Worm (Caenorhabditis elegans): ENCODE measurements around the gene R04D3.2.

The R04D3.2 gene

ce11 chrX:13278876-13279275 lies 7.6 kb downstream of the R04D3.2 start, which contains the start of gene phf-33:
TSS of gene phf-33 (minus strand) at chrX:13278976.
- TF ChIP-seq zip-8 (tag; optimal IDR thresholded peaks at IDR 0.05) (no peak), ces-1 (GFP tag; optimal IDR thresholded peaks at IDR 0.05) (no peak), bed-3 (GFP tag; optimal IDR thresholded peaks at IDR 0.05) (no peak), ceh-43 (GFP tag; optimal IDR thresholded peaks at IDR 0.05) (no peak), nhr-28 (tag; optimal IDR thresholded peaks at IDR 0.05) (no peak), snpc-4 (tag; optimal IDR thresholded peaks at IDR 0.05) (no peak), elt-3 (tag; optimal IDR thresholded peaks at IDR 0.05) (no peak), ham-2 (GFP tag; optimal IDR thresholded peaks at IDR 0.05) (no peak), mls-2 (tag; optimal IDR thresholded peaks at IDR 0.05) (no peak), nhr-237 (tag; optimal IDR thresholded peaks at IDR 0.05) (no peak), mep-1 (tag; optimal IDR thresholded peaks at IDR 0.05) (no peak), M03D4.4 (tag; optimal IDR thresholded peaks at IDR 0.05) (no peak), nhr-2 (tag; optimal IDR thresholded peaks at IDR 0.05) (no peak)

DNA sequence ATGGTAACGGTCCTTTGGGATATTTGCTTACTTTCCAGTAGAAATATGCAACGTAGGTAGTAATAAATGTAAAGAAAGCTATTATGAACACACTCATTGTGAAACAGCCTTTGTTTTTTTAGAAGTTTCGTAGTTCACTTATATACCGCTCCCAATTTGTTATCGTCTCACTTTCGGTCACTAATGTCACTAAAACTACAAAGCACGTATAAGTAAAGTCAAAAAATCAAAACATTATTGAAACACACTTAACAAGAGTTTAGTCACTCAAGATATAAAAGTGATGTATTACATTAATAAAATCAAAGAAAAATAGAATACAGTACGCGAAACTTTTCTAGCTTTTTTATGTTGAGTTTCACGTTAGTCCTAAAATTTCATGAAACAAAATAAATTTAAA lies 12.3 kb downstream of the R04D3.2 start, which contains the start of gene cyp-14A3:
cyp-14A3 (minus strand) TSS at position 101 of the 400 bp plus-strand sequence.
- TF ChIP-seq nhr-28 (tag; optimal IDR thresholded peaks at IDR 0.05) (no peak), zip-8 (tag; optimal IDR thresholded peaks at IDR 0.05) (no peak), M03D4.4 (tag; optimal IDR thresholded peaks at IDR 0.05) (no peak), ceh-39 (tag; optimal IDR thresholded peaks at IDR 0.05) (no peak), mep-1 (tag; optimal IDR thresholded peaks at IDR 0.05) (no peak), elt-3 (tag; optimal IDR thresholded peaks at IDR 0.05) (no peak), unc-120 (tag; optimal IDR thresholded peaks at IDR 0.05; ENCODE audit: poor library complexity, severe bottlenecking) (no peak), flh-1 (GFP tag; optimal IDR thresholded peaks at IDR 0.05) (no peak), bed-3 (GFP tag; optimal IDR thresholded peaks at IDR 0.05) (no peak), mls-2 (tag; optimal IDR thresholded peaks at IDR 0.05) (no peak), ceh-83 (GFP tag; optimal IDR thresholded peaks at IDR 0.05) (no peak), pha-4 (tag; optimal IDR thresholded peaks at IDR 0.05) (no peak)

- no peak for TF ChIP-seq bed-3 (GFP tag; optimal IDR thresholded peaks at IDR 0.05)
- TF ChIP-seq unc-120 (tag; optimal IDR thresholded peaks at IDR 0.05; ENCODE audit: poor library complexity, severe bottlenecking), result no peak
- TF ChIP-seq nhr-2 (tag; optimal IDR thresholded peaks at IDR 0.05), result no peak
- no peak for TF ChIP-seq lin-32 (GFP tag; optimal IDR thresholded peaks at IDR 0.05)
- TF ChIP-seq pha-4 (tag; optimal IDR thresholded peaks at IDR 0.05), result no peak
- TF ChIP-seq ham-2 (GFP tag; optimal IDR thresholded peaks at IDR 0.05), result no peak
- no peak for TF ChIP-seq M03D4.4 (tag; optimal IDR thresholded peaks at IDR 0.05)
- no peak for TF ChIP-seq hlh-1 (tag; optimal IDR thresholded peaks at IDR 0.05)
- TF ChIP-seq mab-5 (tag; optimal IDR thresholded peaks at IDR 0.05), result no peak
- no peak for TF ChIP-seq elt-1 (tag; optimal IDR thresholded peaks at IDR 0.05; ENCODE audit: borderline replicate concordance, insufficient read depth)
- TF ChIP-seq mep-1 (tag; optimal IDR thresholded peaks at IDR 0.05), result no peak
- no peak for TF ChIP-seq nhr-12 (tag; optimal IDR thresholded peaks at IDR 0.05)
- no peak for TF ChIP-seq snpc-4 (tag; optimal IDR thresholded peaks at IDR 0.05)
Observed at ce11 chrX:13269586-13269985, 16.8 kb downstream of the R04D3.2 start, which contains the start of gene cyp-14A2. TSS of gene cyp-14A2 (minus strand) at chrX:13269686.

DNA sequence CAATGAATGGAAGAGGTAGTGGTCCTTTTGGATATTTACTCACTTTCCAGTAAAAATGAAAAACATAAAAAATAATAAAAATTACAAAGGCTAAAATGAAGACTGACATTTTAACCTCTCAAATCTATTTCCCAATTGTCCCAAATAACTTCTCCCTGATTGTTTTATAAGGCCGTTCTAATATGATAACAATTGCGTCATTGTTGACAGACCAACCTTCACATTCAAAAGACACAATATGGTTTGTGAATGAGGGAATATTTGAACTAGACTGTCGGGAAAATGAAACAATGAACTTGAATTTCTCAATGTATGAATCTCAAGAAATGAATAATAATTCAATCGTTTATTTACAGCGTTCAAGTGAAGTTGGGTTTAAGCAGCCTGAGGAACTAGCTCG lies 19.2 kb downstream of the R04D3.2 start, which contains the start of gene cyp-14A1:
cyp-14A1 (minus strand) TSS at position 126 of the 400 bp plus-strand sequence.
- TF ChIP-seq hlh-1 (tag; optimal IDR thresholded peaks at IDR 0.05), result no peak
- TF ChIP-seq ham-2 (GFP tag; optimal IDR thresholded peaks at IDR 0.05), result no peak
- no peak for TF ChIP-seq nhr-28 (tag; optimal IDR thresholded peaks at IDR 0.05)
- TF ChIP-seq blmp-1 (tag; optimal IDR thresholded peaks at IDR 0.05), result no peak
- no peak for TF ChIP-seq mab-5 (tag; optimal IDR thresholded peaks at IDR 0.05)
- TF ChIP-seq nhr-237 (tag; optimal IDR thresholded peaks at IDR 0.05), result no peak
- TF ChIP-seq elt-1 (tag; optimal IDR thresholded peaks at IDR 0.05; ENCODE audit: borderline replicate concordance, insufficient read depth), result no peak
- no peak for TF ChIP-seq zip-8 (tag; optimal IDR thresholded peaks at IDR 0.05)
- TF ChIP-seq bed-3 (GFP tag; optimal IDR thresholded peaks at IDR 0.05), result no peak
- no peak for TF ChIP-seq tbx-8 (GFP tag; optimal IDR thresholded peaks at IDR 0.05)
- no peak for TF ChIP-seq nhr-2 (tag; optimal IDR thresholded peaks at IDR 0.05)
- no peak for TF ChIP-seq lin-32 (GFP tag; optimal IDR thresholded peaks at IDR 0.05)
- TF ChIP-seq flh-1 (GFP tag; optimal IDR thresholded peaks at IDR 0.05), result no peak
- no peak for TF ChIP-seq drap-1 (GFP tag; optimal IDR thresholded peaks at IDR 0.05)
- no peak for TF ChIP-seq ceh-83 (GFP tag; optimal IDR thresholded peaks at IDR 0.05)
- TF ChIP-seq ces-1 (GFP tag; optimal IDR thresholded peaks at IDR 0.05), result no peak
- no peak for TF ChIP-seq sptf-1 (tag; optimal IDR thresholded peaks at IDR 0.05)
- no peak for TF ChIP-seq ztf-11 (tag; optimal IDR thresholded peaks at IDR 0.05)

DNA sequence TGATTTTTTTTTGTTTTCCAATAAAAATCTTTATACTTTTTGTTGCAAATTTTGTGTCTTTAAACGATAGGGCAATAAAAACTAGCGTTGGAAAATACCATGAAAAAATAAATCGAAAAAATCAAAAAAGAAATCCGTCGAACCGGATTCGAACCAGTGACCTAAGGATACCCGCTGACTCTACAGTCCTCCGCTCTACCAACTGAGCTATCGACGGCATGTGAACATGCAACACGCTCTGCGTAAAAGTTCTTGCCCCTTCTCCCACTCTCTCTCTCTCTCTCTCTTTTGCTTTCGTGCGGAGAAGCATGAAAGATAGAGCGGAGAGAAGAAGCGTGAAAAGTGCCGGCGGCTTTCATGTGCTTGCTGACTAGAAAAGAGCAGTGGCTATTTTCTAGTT lies 21.9 kb downstream of the R04D3.2 start:
- TF ChIP-seq mab-5 (tag; optimal IDR thresholded peaks at IDR 0.05), result no peak
- TF ChIP-seq unc-39 (tag; optimal IDR thresholded peaks at IDR 0.05), result no peak
- TF ChIP-seq ceh-39 (tag; optimal IDR thresholded peaks at IDR 0.05), result no peak
- no peak for TF ChIP-seq ztf-11 (tag; optimal IDR thresholded peaks at IDR 0.05)
- TF ChIP-seq nhr-12 (tag; optimal IDR thresholded peaks at IDR 0.05), result no peak
- TF ChIP-seq bed-3 (GFP tag; optimal IDR thresholded peaks at IDR 0.05), result peak; percentile 64
- TF ChIP-seq sptf-1 (tag; optimal IDR thresholded peaks at IDR 0.05), result no peak
- peak; percentile 66 for TF ChIP-seq unc-120 (tag; optimal IDR thresholded peaks at IDR 0.05; ENCODE audit: poor library complexity, severe bottlenecking)
- TF ChIP-seq lin-32 (GFP tag; optimal IDR thresholded peaks at IDR 0.05), result peak; percentile 80
- TF ChIP-seq nhr-28 (tag; optimal IDR thresholded peaks at IDR 0.05), result no peak
- TF ChIP-seq blmp-1 (tag; optimal IDR thresholded peaks at IDR 0.05), result no peak
- TF ChIP-seq ces-1 (GFP tag; optimal IDR thresholded peaks at IDR 0.05), result no peak
- peak; percentile 66 for TF ChIP-seq cnd-1 (tag; optimal IDR thresholded peaks at IDR 0.05)
- TF ChIP-seq snpc-4 (tag; optimal IDR thresholded peaks at IDR 0.05), result no peak
- no peak for TF ChIP-seq elt-1 (tag; optimal IDR thresholded peaks at IDR 0.05; ENCODE audit: borderline replicate concordance, insufficient read depth)
- peak; percentile 42 for TF ChIP-seq mep-1 (tag; optimal IDR thresholded peaks at IDR 0.05)
- no peak for TF ChIP-seq lin-13 (tag; optimal IDR thresholded peaks at IDR 0.05)
- TF ChIP-seq nhr-76 (tag; optimal IDR thresholded peaks at IDR 0.05), result no peak
- TF ChIP-seq hlh-1 (tag; optimal IDR thresholded peaks at IDR 0.05), result no peak
- no peak for TF ChIP-seq zip-8 (tag; optimal IDR thresholded peaks at IDR 0.05)
- peak; percentile 72 for TF ChIP-seq ham-2 (GFP tag; optimal IDR thresholded peaks at IDR 0.05)
- no peak for TF ChIP-seq tbx-8 (GFP tag; optimal IDR thresholded peaks at IDR 0.05)
- TF ChIP-seq pha-4 (tag; optimal IDR thresholded peaks at IDR 0.05), result no peak
- peak; percentile 86 for TF ChIP-seq drap-1 (GFP tag; optimal IDR thresholded peaks at IDR 0.05)
- no peak for TF ChIP-seq elt-3 (tag; optimal IDR thresholded peaks at IDR 0.05)
- peak; percentile 56 for TF ChIP-seq sem-2 (GFP tag; optimal IDR thresholded peaks at IDR 0.05)
- no peak for TF ChIP-seq nhr-2 (tag; optimal IDR thresholded peaks at IDR 0.05)
- peak; percentile 73 for TF ChIP-seq ceh-83 (GFP tag; optimal IDR thresholded peaks at IDR 0.05)
- TF ChIP-seq lsy-2 (tag; optimal IDR thresholded peaks at IDR 0.05), result peak; percentile 22
- peak; percentile 16 for TF ChIP-seq flh-1 (GFP tag; optimal IDR thresholded peaks at IDR 0.05)
- no peak for TF ChIP-seq M03D4.4 (tag; optimal IDR thresholded peaks at IDR 0.05)

Data from whole organism, mixed stage, embryonic.